Worm (Caenorhabditis elegans): ENCODE measurements around the gene Y75B8A.6.

- TF ChIP-seq mab-5 (tag; optimal IDR thresholded peaks at IDR 0.05), result no peak
- no peak for TF ChIP-seq nhr-76 (tag; optimal IDR thresholded peaks at IDR 0.05)
- no peak for TF ChIP-seq lin-13 (tag; optimal IDR thresholded peaks at IDR 0.05)
- no peak for TF ChIP-seq unc-62 (GFP tag; optimal IDR thresholded peaks at IDR 0.05)
- no peak for TF ChIP-seq lsy-2 (tag; optimal IDR thresholded peaks at IDR 0.05)
These were observed 5.4 kb upstream of the Y75B8A.6 start for ce11 chrIII:12135580-12135979.
